Worm (Caenorhabditis elegans): Measurements from ENCODE around the gene duo-1.

Gene duo-1

ce11 chrV:11521448-11521847 lies 33.0 kb upstream of the duo-1 start, which contains the start of gene pafo-1 (continued):
- TF ChIP-seq K12H6.12 (tag; optimal IDR thresholded peaks at IDR 0.05): peak; percentile 42
- no peak for TF ChIP-seq sea-2 (GFP tag; IDR thresholded peaks at IDR 0.05)
- TF ChIP-seq F57A8.1 (GFP tag; optimal IDR thresholded peaks at IDR 0.05): no peak
- peak; percentile 95 for TF ChIP-seq dpl-1 (GFP tag; optimal IDR thresholded peaks at IDR 0.05)
- peak; percentile 42 for TF ChIP-seq atf-7 (tag; optimal IDR thresholded peaks at IDR 0.05)
- peak; percentile 66 for TF ChIP-seq tbp1 (GFP tag; optimal IDR thresholded peaks at IDR 0.05)
- no peak for TF ChIP-seq egrh-3 (GFP tag; IDR thresholded peaks at IDR 0.05)
- no peak for TF ChIP-seq Y53F4B.3 (GFP tag; IDR thresholded peaks at IDR 0.05)
- peak; percentile 88 for TF ChIP-seq rcor-1 (GFP tag; IDR thresholded peaks at IDR 0.05)
- peak; percentile 21 for TF ChIP-seq athp-1 (tag; optimal IDR thresholded peaks at IDR 0.05)
- no peak for TF ChIP-seq rpc-1 (optimal IDR thresholded peaks at IDR 0.05)
- no peak for TF ChIP-seq rpc-1 (tag; optimal IDR thresholded peaks at IDR 0.05)
- peak; percentile 57 for TF ChIP-seq unc-130 (GFP tag; optimal IDR thresholded peaks at IDR 0.05)
- TF ChIP-seq cebp-2 (GFP tag; IDR thresholded peaks at IDR 0.05): no peak
- TF ChIP-seq egl-44 (GFP tag; IDR thresholded peaks at IDR 0.05): no peak
- TF ChIP-seq ztf-22 (GFP tag; optimal IDR thresholded peaks at IDR 0.05): no peak
- TF ChIP-seq snpc-1.1 (tag; optimal IDR thresholded peaks at IDR 0.05; ENCODE audit: insufficient read depth): peak; percentile 47
- TF ChIP-seq F22D6.2 (tag; optimal IDR thresholded peaks at IDR 0.05): peak; percentile 45
- 0 out of 2 replicates have a peak, but pooled peaks have one; percentile 12 for TF ChIP-seq Y67H2A.10 (GFP tag; conservative IDR thresholded peaks at IDR 0.05)
- TF ChIP-seq C06A6.2 (GFP tag; conservative IDR thresholded peaks at IDR 0.05): peak; percentile 78
- TF ChIP-seq mxl-1 (tag; optimal IDR thresholded peaks at IDR 0.05): no peak
- TF ChIP-seq F55B11.4 (tag; optimal IDR thresholded peaks at IDR 0.05; ENCODE audit: borderline replicate concordance, insufficient read depth): no peak
- TF ChIP-seq hmg-20 (GFP tag; IDR thresholded peaks at IDR 0.05): peak; percentile 72
- peak; percentile 40 for TF ChIP-seq snpc-1.3 (tag; optimal IDR thresholded peaks at IDR 0.05; ENCODE audit: insufficient read depth)
- no peak for TF ChIP-seq lin-26 (GFP tag; IDR thresholded peaks at IDR 0.05)
- TF ChIP-seq gei-17 (GFP tag; optimal IDR thresholded peaks at IDR 0.05): no peak
- TF ChIP-seq aptf-2 (GFP tag; conservative IDR thresholded peaks at IDR 0.05): no peak
- TF ChIP-seq F52B5.7 (tag; optimal IDR thresholded peaks at IDR 0.05): no peak
- TF ChIP-seq lsl-1 (GFP tag; optimal IDR thresholded peaks at IDR 0.05): peak; percentile 72
- TF ChIP-seq ets-4 (GFP tag; optimal IDR thresholded peaks at IDR 0.05): no peak
- peak; percentile 54; the same call in 1 of the 2 replicates for TF ChIP-seq attf-6 (GFP tag; IDR thresholded peaks at IDR 0.05)
- no peak for TF ChIP-seq madf-10 (tag; optimal IDR thresholded peaks at IDR 0.05)
- TF ChIP-seq hsf-1 (GFP tag; IDR thresholded peaks at IDR 0.05): no peak
- no peak for TF ChIP-seq ztf-28 (GFP tag; IDR thresholded peaks at IDR 0.05)
- TF ChIP-seq F23B12.7 (tag; optimal IDR thresholded peaks at IDR 0.05; ENCODE audit: insufficient read depth): peak; percentile 30
- TF ChIP-seq nfya-2 (GFP tag; IDR thresholded peaks at IDR 0.05): no peak
- TF ChIP-seq snpc-4 (GFP tag; optimal IDR thresholded peaks at IDR 0.05): peak; percentile 41
- peak; percentile 40 to 85 (median 67) for TF ChIP-seq snpc-4 (tag; optimal IDR thresholded peaks at IDR 0.05)
- no peak for TF ChIP-seq die-1 (tag; optimal IDR thresholded peaks at IDR 0.05)
- no peak for TF ChIP-seq hlh-12 (tag; optimal IDR thresholded peaks at IDR 0.05)
- no peak for TF ChIP-seq lsy-27 (tag; optimal IDR thresholded peaks at IDR 0.05; ENCODE audit: borderline replicate concordance, insufficient read depth)
- TF ChIP-seq ama-1 (optimal IDR thresholded peaks at IDR 0.05): no peak
- no peak for TF ChIP-seq ama-1 (GFP tag; optimal IDR thresholded peaks at IDR 0.05)
- peak; percentile 84 for TF ChIP-seq K11D2.4 (GFP tag; IDR thresholded peaks at IDR 0.05)
- no peak for TF ChIP-seq nfya-1 (tag; optimal IDR thresholded peaks at IDR 0.05; ENCODE audit: borderline replicate concordance, insufficient read depth)
- 0 out of 2 replicates have a peak, but pooled peaks have one; percentile 42 for TF ChIP-seq lir-1 (GFP tag; conservative IDR thresholded peaks at IDR 0.05)
- no peak for TF ChIP-seq ztf-3 (GFP tag; optimal IDR thresholded peaks at IDR 0.05)
- TF ChIP-seq mel-28 (tag; optimal IDR thresholded peaks at IDR 0.05; ENCODE audit: borderline replicate concordance): no peak
- peak; percentile 81 for TF ChIP-seq madf-6 (GFP tag; IDR thresholded peaks at IDR 0.05)
